Fruit fly (Drosophila melanogaster) whole organism, prepupa: ENCODE data around the gene Dbct.

ENCODE experiments used
- Blimp-1 ChIP-seq: fragments of 200-800 bp; sonication (Bioruptor generic); optimal IDR thresholded peaks from 3 replicates; lab custom pipeline; 2017; ENCODE audit warnings: missing biosample characterization, missing genetic modification characterization, mild to moderate bottlenecking, moderate library complexity, missing genetic modification reagents
- CG11294 ChIP-seq: fragments of 200-800 bp; sonication (Bioruptor generic); IDR thresholded peaks from 2 replicates; pipeline ENCODE4 v1.3.6; 2022; ENCODE audit warnings: missing biosample characterization, missing genetic modification characterization
- CG3919 ChIP-seq: fragments of 200-800 bp; sonication (Bioruptor generic); optimal IDR thresholded peaks from 3 replicates; lab custom pipeline; 2016; ENCODE audit warnings: missing biosample characterization, missing genetic modification characterization
- Hr38 ChIP-seq: sonication (Bioruptor generic); optimal IDR thresholded peaks from 2 replicates; lab custom pipeline; 2016; ENCODE audit warnings: missing biosample characterization, missing genetic modification characterization
- Hr39 ChIP-seq: fragments of 200-800 bp; sonication (Bioruptor generic); optimal IDR thresholded peaks from 2 replicates; lab custom pipeline; 2016; ENCODE audit warnings: missing biosample characterization, missing genetic modification characterization

DNA sequence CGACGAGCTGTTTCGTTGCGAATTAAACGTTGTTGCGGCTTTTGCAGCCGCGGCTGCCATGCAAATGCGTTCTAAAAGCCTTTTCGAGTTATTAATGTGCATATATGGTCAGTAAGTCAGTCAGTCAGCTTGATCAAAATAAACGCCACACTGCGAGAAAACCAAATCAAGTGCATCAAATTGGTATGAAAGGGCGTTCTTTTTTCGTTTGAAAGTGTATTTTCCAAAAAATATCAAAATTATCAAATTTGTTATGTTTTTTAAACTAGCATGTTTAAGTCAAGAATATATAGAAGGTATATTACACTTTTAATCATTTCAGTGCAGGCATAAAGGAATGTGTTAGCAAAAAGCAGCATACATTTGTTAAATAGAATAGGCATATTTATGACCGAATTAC lies 43.4 kb upstream of the Dbct start:
- TF ChIP-seq CG3919 (GFP tag; lab: Kevin White, UChicago) (peak; percentile 35), Hr38 (GFP tag; lab: Kevin White, UChicago) (no peak), Hr39 (peak; percentile 52), Blimp-1 (GFP tag; lab: Kevin White, UChicago) (no peak), CG11294 (GFP tag; lab: Robert Waterston, UW) (peak; percentile 34; the same call in 1 of the 2 replicates)
